Worm (Caenorhabditis elegans) whole organism, L4/young adult: ENCODE measurements around the gene clip-1.

Experiments used
- W03F9.2 ChIP-seq: fragments of 150-350 bp; optimal IDR thresholded peaks from 2 replicates; lab custom pipeline; 2014; ENCODE audit warnings: missing biosample characterization, missing genetic modification characterization
- dao-5 ChIP-seq: sonication (generic microtip); optimal IDR thresholded peaks from 2 replicates; lab custom pipeline; 2016; ENCODE audit warnings: missing genotype, missing genetic modification characterization, moderate library complexity, missing compliant biosample characterization
- him-1 ChIP-seq: sonication (generic microtip); optimal IDR thresholded peaks from 2 replicates; lab custom pipeline; 2016; ENCODE audit warnings: missing genotype, missing genetic modification reagents, missing genetic modification characterization, missing compliant biosample characterization

clip-1 gene

ce11 chrIII:9272107-9272506 lies 3.2 kb upstream of the clip-1 start:
- TF ChIP-seq dao-5 (tag; lab: Kevin White, UChicago) (no peak), him-1 (tag; lab: Kevin White, UChicago) (no peak), W03F9.2 (tag; lab: Kevin White, UChicago) (no peak)

DNA sequence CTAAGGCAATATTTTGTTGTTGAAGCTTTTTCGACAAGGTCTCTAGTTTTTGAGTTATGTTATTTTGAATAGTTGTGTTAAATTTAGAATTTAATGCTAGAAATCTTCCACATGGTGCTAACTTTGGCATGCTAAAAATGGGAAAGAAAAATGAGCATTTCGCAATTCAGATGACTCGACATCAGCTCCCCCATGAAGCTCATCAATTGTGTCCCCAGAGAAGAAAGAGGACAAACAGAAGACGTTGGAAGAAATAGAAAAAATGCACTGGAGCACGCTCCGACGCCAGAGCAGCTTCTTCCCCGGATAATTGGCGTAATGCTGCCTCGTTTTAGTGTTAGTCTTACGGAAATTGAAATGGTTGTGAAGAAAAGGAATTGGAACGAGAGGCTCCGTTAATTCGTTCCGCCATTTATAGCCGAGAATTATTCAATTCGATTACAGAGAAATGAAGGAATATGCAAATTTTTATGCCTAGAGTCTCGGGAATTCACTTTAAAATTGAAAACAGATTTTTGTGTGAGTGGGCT lies 2.6 kb upstream of the clip-1 start:
- TF ChIP-seq W03F9.2 (tag; lab: Kevin White, UChicago) (no peak), him-1 (tag; lab: Kevin White, UChicago) (no peak), dao-5 (tag; lab: Kevin White, UChicago) (no peak)

DNA sequence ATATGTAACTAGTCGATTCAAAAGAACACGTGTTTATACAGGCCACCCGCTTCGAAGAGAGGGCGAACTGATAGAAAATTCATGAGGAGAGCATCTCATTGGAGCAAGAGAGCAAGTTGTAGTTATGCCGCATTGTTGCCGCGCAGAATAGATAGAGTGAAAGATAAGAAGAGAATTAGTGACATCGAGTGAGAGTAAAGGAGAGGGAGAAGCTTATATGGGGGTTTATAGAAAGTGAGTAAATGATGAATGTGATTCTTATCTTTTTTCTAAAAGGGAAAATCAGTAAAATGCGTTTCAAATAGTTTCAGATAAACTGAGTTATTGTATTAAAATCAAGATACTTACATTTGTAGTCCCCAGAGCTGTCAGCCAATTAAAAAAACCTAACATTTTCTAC lies 1.3 kb upstream of the clip-1 start:
- TF ChIP-seq W03F9.2 (tag; lab: Kevin White, UChicago) (no peak), him-1 (tag; lab: Kevin White, UChicago) (no peak), dao-5 (tag; lab: Kevin White, UChicago) (no peak)

DNA sequence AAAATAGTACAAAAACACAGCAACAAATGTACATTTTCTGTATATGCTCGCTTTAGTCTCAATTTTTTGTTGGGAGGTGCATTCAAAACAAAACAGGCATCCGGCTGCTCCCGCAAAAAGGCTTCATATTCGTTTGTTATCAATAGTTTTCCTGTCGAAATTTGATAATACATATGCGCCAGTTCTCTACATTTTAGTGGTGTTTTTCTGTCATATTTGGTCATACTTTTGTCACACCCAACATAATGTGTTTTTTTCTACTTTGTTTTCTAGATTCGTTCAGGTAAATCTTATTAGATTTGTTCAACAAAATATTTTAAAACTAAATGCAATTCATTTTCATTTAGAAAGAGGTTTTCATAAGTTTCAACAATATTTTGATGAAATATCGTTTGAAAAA lies 10.4 kb downstream of the clip-1 start:
- TF ChIP-seq dao-5 (tag; lab: Kevin White, UChicago) (no peak), him-1 (tag; lab: Kevin White, UChicago) (no peak), W03F9.2 (tag; lab: Kevin White, UChicago) (no peak)

- TF ChIP-seq him-1 (tag; lab: Kevin White, UChicago) (no peak), dao-5 (tag; lab: Kevin White, UChicago) (no peak), W03F9.2 (tag; lab: Kevin White, UChicago) (no peak)
These were observed 11.9 kb downstream of the clip-1 start, which contains the start of gene M01A8.1 for ce11 chrIII:9256961-9257360. Gene M01A8.1, plus strand, starts transcription at chrIII:9257261.

ce11 chrIII:9255801-9256200 lies 13.1 kb downstream of the clip-1 start:
- TF ChIP-seq him-1 (tag; lab: Kevin White, UChicago): no peak
- no peak for TF ChIP-seq W03F9.2 (tag; lab: Kevin White, UChicago)
- no peak for TF ChIP-seq dao-5 (tag; lab: Kevin White, UChicago)

ce11 chrIII:9254988-9255387 lies 13.9 kb downstream of the clip-1 start:
- TF ChIP-seq him-1 (tag; lab: Kevin White, UChicago) (no peak), W03F9.2 (tag; lab: Kevin White, UChicago) (no peak), dao-5 (tag; lab: Kevin White, UChicago) (no peak)

- TF ChIP-seq him-1 (tag; lab: Kevin White, UChicago) (no peak), W03F9.2 (tag; lab: Kevin White, UChicago) (no peak), dao-5 (tag; lab: Kevin White, UChicago) (no peak)
These were observed 18.1 kb downstream of the clip-1 start, which contains the start of gene T02C1.2 for ce11 chrIII:9250729-9251128. Gene T02C1.2, plus strand, starts transcription at chrIII:9251029.

ce11 chrIII:9247221-9247620 lies 21.6 kb downstream of the clip-1 start, which contains the start of gene T02C1.1:
Gene T02C1.1, plus strand, starts transcription at chrIII:9247525.
- TF ChIP-seq W03F9.2 (tag; lab: Kevin White, UChicago) (no peak), dao-5 (tag; lab: Kevin White, UChicago) (no peak), him-1 (tag; lab: Kevin White, UChicago) (no peak)

- TF ChIP-seq him-1 (tag; lab: Kevin White, UChicago): no peak
- no peak for TF ChIP-seq dao-5 (tag; lab: Kevin White, UChicago)
- TF ChIP-seq W03F9.2 (tag; lab: Kevin White, UChicago): no peak
These were observed 26.2 kb downstream of the clip-1 start, which contains the start of gene dat-1 for ce11 chrIII:9242675-9243074. Gene dat-1, plus strand, starts transcription at chrIII:9242975.

DNA sequence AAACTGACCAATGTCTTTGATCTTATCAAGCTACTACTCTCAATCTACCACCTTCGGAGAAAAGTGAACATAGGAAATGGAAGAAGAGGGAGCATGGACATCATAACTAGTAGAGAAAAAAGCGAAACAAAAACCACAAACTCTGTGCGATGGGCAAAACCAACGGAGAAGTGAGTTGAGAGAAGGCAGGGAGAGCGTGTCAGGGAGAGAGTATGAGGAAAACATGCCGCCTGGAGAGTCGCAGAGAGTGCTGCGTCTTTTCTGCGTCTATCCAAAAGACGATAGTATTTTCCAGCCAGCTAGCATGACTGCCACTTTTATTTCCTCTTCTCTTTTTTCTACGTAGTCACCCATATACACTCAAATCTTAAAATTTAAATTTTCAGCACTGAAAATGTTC lies 28.9 kb downstream of the clip-1 start, which contains the start of gene saeg-2:
Gene saeg-2, plus strand, starts transcription at position 381 of the 400 bp plus-strand sequence.
- TF ChIP-seq dao-5 (tag; lab: Kevin White, UChicago) (no peak), W03F9.2 (tag; lab: Kevin White, UChicago) (peak; percentile 51), him-1 (tag; lab: Kevin White, UChicago) (no peak)

- TF ChIP-seq him-1 (tag; lab: Kevin White, UChicago) (no peak), W03F9.2 (tag; lab: Kevin White, UChicago) (no peak), dao-5 (tag; lab: Kevin White, UChicago) (no peak)
These were observed 31.2 kb downstream of the clip-1 start for ce11 chrIII:9237626-9238025.

- TF ChIP-seq dao-5 (tag; lab: Kevin White, UChicago) (no peak), W03F9.2 (tag; lab: Kevin White, UChicago) (no peak), him-1 (tag; lab: Kevin White, UChicago) (no peak)
These were observed 32.6 kb downstream of the clip-1 start, which contains the start of gene T23G5.2 for ce11 chrIII:9236228-9236627. Gene T23G5.2, minus strand, starts transcription at chrIII:9236328.

DNA sequence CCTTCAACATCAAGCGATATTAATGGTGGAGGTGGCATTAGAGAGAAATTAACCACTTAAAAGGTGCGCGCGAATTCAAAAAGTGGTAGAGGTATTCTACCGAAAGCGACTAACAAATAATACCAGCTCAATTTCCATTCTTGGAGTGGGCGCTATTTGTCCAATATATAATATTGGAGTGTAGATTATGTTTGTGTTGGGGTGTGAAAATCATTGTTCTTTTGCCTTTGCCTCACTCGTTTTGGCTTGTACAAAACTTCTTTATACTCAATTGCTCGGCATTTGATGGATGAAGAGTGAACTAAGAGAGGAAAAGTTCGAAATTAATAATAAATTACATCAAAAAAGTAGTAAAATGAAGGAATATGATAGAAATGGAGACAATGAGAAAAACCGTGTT lies 37.7 kb downstream of the clip-1 start, which contains the start of gene T23G5.3:
Gene T23G5.3, minus strand, starts transcription at position 101 of the 400 bp plus-strand sequence.
- no peak for TF ChIP-seq him-1 (tag; lab: Kevin White, UChicago)
